Fruit fly (Drosophila melanogaster) whole organism, wandering third instar larva: Measurements from ENCODE around the gene CG32267.

ENCODE experiments used
- CG9705 ChIP-seq: fragments of 200-800 bp; sonication (Bioruptor generic); optimal IDR thresholded peaks from 2 replicates; lab custom pipeline; 2018; ENCODE audit warnings: missing biosample characterization, mild to moderate bottlenecking, missing genetic modification characterization
- Dif ChIP-seq: fragments of 200-275, 200-300 bp; sonication (Bioruptor generic); optimal IDR thresholded peaks from 2 replicates; lab custom pipeline; 2018; ENCODE audit warnings: missing biosample characterization, missing genetic modification characterization; ENCODE audit not compliant: partially characterized antibody
- brk ChIP-seq: fragments of 200-800 bp; sonication (Bioruptor generic); optimal IDR thresholded peaks from 2 replicates; lab custom pipeline; 2016; ENCODE audit warnings: missing biosample characterization, mild to moderate bottlenecking, missing genetic modification characterization
- h ChIP-seq: fragments of 200-800 bp; sonication (Bioruptor generic); optimal IDR thresholded peaks from 3 replicates; lab custom pipeline; 2016; ENCODE audit warnings: missing biosample characterization, mild to moderate bottlenecking, missing genetic modification characterization
- lola ChIP-seq: fragments of >200 bp; optimal IDR thresholded peaks from 2 replicates; lab custom pipeline; 2017; ENCODE audit warnings: missing biosample characterization, missing genetic modification characterization
- psq ChIP-seq: fragments of 200-800 bp; sonication (Bioruptor generic); optimal IDR thresholded peaks from 3 replicates; lab custom pipeline; 2017; ENCODE audit warnings: missing biosample characterization, mild to moderate bottlenecking, missing genetic modification characterization, moderate library complexity

- TF ChIP-seq lola (GFP tag; lab: Kevin White, UChicago), result no peak
- TF ChIP-seq CG9705 (GFP tag; lab: Kevin White, UChicago), result no peak
- no peak for TF ChIP-seq Dif
- TF ChIP-seq brk (GFP tag; lab: Kevin White, UChicago), result no peak
- TF ChIP-seq h (GFP tag; lab: Kevin White, UChicago), result no peak
- no peak for TF ChIP-seq psq
Measured at dm6 chr3L:3424846-3425245, 47.1 kb downstream of the CG32267 start, which contains the start of gene sty.
